Fruit fly (Drosophila melanogaster) whole organism, embryonic: ENCODE data around the gene Crg-1.

Experiments
- CG14050 ChIP-seq: fragments of 200-800 bp; sonication (Bioruptor generic); IDR thresholded peaks from 3 replicates; pipeline ENCODE4 v1.3.6; 2022; ENCODE audit warnings: missing biosample characterization, missing genetic modification characterization
- CG9215 ChIP-seq: fragments of 200-800 bp; sonication (Bioruptor generic); IDR thresholded peaks from 2 replicates; pipeline ENCODE4 v1.3.6; 2022; ENCODE audit warnings: missing biosample characterization, missing genetic modification characterization
- CG9727 ChIP-seq: fragments of 200-800 bp; sonication (Bioruptor generic); optimal IDR thresholded peaks from 3 replicates; lab custom pipeline; 2017; ENCODE audit warnings: missing biosample characterization, mild to moderate bottlenecking, missing genetic modification characterization
- esg ChIP-seq: fragments of 200-800 bp; sonication (Bioruptor generic); conservative IDR thresholded peaks from 2 replicates; pipeline ENCODE4 v1.3.6; 2022; ENCODE audit warnings: missing biosample characterization, missing genetic modification characterization
- fd64A ChIP-seq: fragments of 200-800 bp; sonication (Bioruptor generic); optimal IDR thresholded peaks from 3 replicates; lab custom pipeline; 2018; ENCODE audit warnings: missing biosample characterization, mild to moderate bottlenecking, missing genetic modification characterization
- otp ChIP-seq: fragments of 200-800 bp; sonication (Bioruptor generic); IDR thresholded peaks from 3 replicates; pipeline ENCODE4, ENCODE4 v1.3.6; 2022; ENCODE audit warnings: missing biosample characterization, missing genetic modification characterization
- phol ChIP-seq: fragments of 200-800 bp; sonication (Bioruptor generic); optimal IDR thresholded peaks from 3 replicates; lab custom pipeline; 2018; ENCODE audit warnings: missing biosample characterization, mild to moderate bottlenecking, missing genetic modification characterization, moderate library complexity
- stwl ChIP-seq: fragments of 200-800 bp; sonication (Bioruptor generic); optimal IDR thresholded peaks from 3 replicates; lab custom pipeline; 2018; ENCODE audit warnings: missing biosample characterization, mild to moderate bottlenecking, missing genetic modification characterization, moderate library complexity

DNA sequence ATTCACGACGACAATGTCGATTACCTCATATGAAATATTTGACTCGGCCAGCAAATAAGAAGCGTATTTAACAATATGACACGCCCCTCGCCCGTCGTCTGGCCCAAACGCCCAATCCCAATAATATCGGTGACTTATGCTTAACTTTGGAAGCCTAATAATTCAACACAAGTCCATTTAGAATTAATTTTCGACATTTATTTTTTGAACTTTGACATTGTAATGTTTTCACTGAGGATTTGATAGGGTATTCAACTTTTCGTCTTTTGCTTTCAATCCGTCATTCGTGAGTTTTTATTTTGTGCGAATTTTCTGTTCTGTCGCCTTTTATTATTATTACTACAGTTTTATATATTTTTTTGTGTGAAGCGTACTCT is 20.6 kb upstream of the Crg-1 start:
- TF ChIP-seq esg (GFP tag; lab: Robert Waterston, UW) (no peak), CG14050 (no peak), otp (GFP tag; lab: Robert Waterston, UW) (no peak), stwl (tag; lab: Kevin White, UChicago) (no peak), CG9215 (GFP tag; lab: Robert Waterston, UW) (no peak), fd64A (GFP tag; lab: Kevin White, UChicago) (no peak), phol (tag; lab: Kevin White, UChicago) (no peak), CG9727 (no peak)
